Worm (Caenorhabditis elegans) whole organism, L4 larva: ENCODE data around the gene R13H4.7.

Experiments
- Y105C5A.15 ChIP-seq: fragments of 200-800 bp; sonication (Bioruptor generic); IDR thresholded peaks from 2 replicates; pipeline ENCODE4 v1.3.6; 2022; ENCODE audit warnings: missing genetic modification characterization, missing compliant biosample characterization
- fos-1 ChIP-seq: fragments of 150-350 bp; optimal IDR thresholded peaks from 2 replicates; lab custom pipeline; 2014; ENCODE audit warnings: missing biosample characterization, missing genetic modification characterization
- madf-9 ChIP-seq: fragments of 200-800 bp; sonication (Bioruptor generic); conservative IDR thresholded peaks from 2 replicates; pipeline ENCODE4 v1.3.6; 2022; ENCODE audit warnings: missing genetic modification reagents, missing genetic modification characterization, missing compliant biosample characterization
- nhr-237 ChIP-seq: sonication (generic microtip); optimal IDR thresholded peaks from 2 replicates; lab custom pipeline; 2017; ENCODE audit warnings: missing biosample characterization, missing genetic modification characterization
- nhr-25 ChIP-seq: sonication (generic microtip); optimal IDR thresholded peaks from 2 replicates; lab custom pipeline; 2017; ENCODE audit warnings: missing genetic modification characterization, mild to moderate bottlenecking, missing compliant biosample characterization, antibody characterized with exemption, moderate library complexity, borderline replicate concordance; ENCODE audit not compliant: insufficient read depth
- set-16 ChIP-seq: fragments of 200-800 bp; sonication (Bioruptor generic); IDR thresholded peaks from 2 replicates; pipeline ENCODE4 v1.3.6; 2022; ENCODE audit warnings: missing genetic modification reagents, missing genetic modification characterization, missing compliant biosample characterization
- snpc-4 ChIP-seq: fragments of 150-350 bp; optimal IDR thresholded peaks from 2 replicates; lab custom pipeline; 2014; ENCODE audit warnings: missing biosample characterization, missing genetic modification characterization
- unc-130 ChIP-seq: sonication (generic microtip); optimal IDR thresholded peaks from 2 replicates; lab custom pipeline; 2016; ENCODE audit warnings: missing genetic modification reagents, missing genetic modification characterization, missing compliant biosample characterization
- unc-39 ChIP-seq: sonication (generic microtip); optimal IDR thresholded peaks from 2 replicates; lab custom pipeline; 2017; ENCODE audit warnings: missing biosample characterization, missing genetic modification characterization
- ztf-11 ChIP-seq: fragments of 150-350 bp; optimal IDR thresholded peaks from 2 replicates; lab custom pipeline; 2014; ENCODE audit warnings: missing biosample characterization, missing genetic modification characterization

ce11 chrV:11820551-11820950 lies 47.5 kb downstream of the R13H4.7 start:
- TF ChIP-seq madf-9 (no peak), Y105C5A.15 (GFP tag; lab: Robert Waterston, UW) (no peak), fos-1 (tag; lab: Kevin White, UChicago) (no peak), snpc-4 (tag; lab: Kevin White, UChicago) (no peak), nhr-237 (no peak), nhr-25 (tag; lab: Kevin White, UChicago) (no peak), set-16 (GFP tag; lab: Robert Waterston, UW) (no peak), unc-39 (no peak), ztf-11 (no peak), unc-130 (GFP tag; lab: Kevin White, UChicago) (no peak)
